Worm (Caenorhabditis elegans) whole organism, L3 larva: Measurements from ENCODE around the gene srg-59.

Source experiments
- ZK546.5 ChIP-seq: sonication (generic microtip); optimal IDR thresholded peaks from 2 replicates; lab custom pipeline; 2017; ENCODE audit warnings: missing biosample characterization, missing genetic modification characterization
- ceh-82 ChIP-seq: fragments of 150-350 bp; optimal IDR thresholded peaks from 2 replicates; lab custom pipeline; 2014; ENCODE audit warnings: missing biosample characterization, missing genetic modification characterization
- ceh-9 ChIP-seq: sonication (generic microtip); optimal IDR thresholded peaks from 2 replicates; lab custom pipeline; 2018; ENCODE audit warnings: missing biosample characterization, missing genetic modification characterization
- daf-12 ChIP-seq: fragments of 150-350 bp; optimal IDR thresholded peaks from 2 replicates; lab custom pipeline; 2014; ENCODE audit warnings: missing biosample characterization, missing genetic modification reagents, missing genetic modification characterization
- elt-3 ChIP-seq, 3 experiments: fragments of 150-350 bp in 1 of 3; sonication (generic microtip) in 2 of 3; optimal IDR thresholded peaks; 2 replicates in 2 of 3; 4 replicates in 1 of 3; lab custom pipeline; 2014 to 2017; ENCODE audit warnings: missing biosample characterization in 3 of 3, missing genetic modification characterization in 3 of 3
- nhr-237 ChIP-seq: fragments of 150-350 bp; optimal IDR thresholded peaks from 2 replicates; lab custom pipeline; 2014; ENCODE audit warnings: missing biosample characterization, missing genetic modification characterization
- nhr-25 ChIP-seq: sonication (generic microtip); optimal IDR thresholded peaks from 2 replicates; lab custom pipeline; 2017; ENCODE audit warnings: missing biosample characterization, missing genetic modification characterization
- skn-1 ChIP-seq: fragments of 150-350 bp; optimal IDR thresholded peaks from 2 replicates; lab custom pipeline; 2014; ENCODE audit warnings: missing biosample characterization, missing genetic modification characterization
- snpc-4 ChIP-seq: fragments of 150-350 bp; optimal IDR thresholded peaks from 2 replicates; lab custom pipeline; 2014; ENCODE audit warnings: missing biosample characterization, missing genetic modification characterization
- unc-39 ChIP-seq: sonication (generic microtip); optimal IDR thresholded peaks from 4 replicates; lab custom pipeline; 2017; ENCODE audit warnings: missing biosample characterization, missing genetic modification characterization
- unc-62 ChIP-seq: fragments of 150-350 bp; sonication (generic microtip); optimal IDR thresholded peaks from 4 replicates; lab custom pipeline; 2014; ENCODE audit warnings: missing biosample characterization, missing genetic modification reagents, missing genetic modification characterization

DNA sequence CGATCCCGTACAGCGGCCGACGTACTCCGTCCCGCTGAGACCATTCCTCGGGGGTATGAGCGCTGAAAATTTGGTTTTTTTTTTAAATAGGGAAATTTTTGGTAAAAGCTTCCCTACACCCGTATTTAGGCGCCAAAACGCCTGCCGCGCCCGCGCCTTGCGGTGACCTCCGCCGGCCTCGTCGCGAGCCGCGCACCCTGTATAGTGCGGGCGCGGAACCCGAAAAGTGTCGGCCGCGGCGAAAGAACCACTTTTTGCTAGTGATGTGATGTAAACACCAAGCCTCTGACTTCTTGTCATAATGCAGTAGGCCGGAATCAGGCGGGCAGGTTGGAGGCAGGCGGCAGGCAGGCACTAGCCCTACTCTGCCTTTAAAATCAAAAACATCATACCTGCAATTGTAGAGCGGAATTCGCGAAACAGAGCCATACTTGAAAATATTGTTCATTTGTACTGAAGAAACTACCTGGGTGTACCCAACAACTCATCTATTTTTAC lies 6.4 kb downstream of the srg-59 start, which contains the start of gene srt-29:
- no peak for TF ChIP-seq unc-62 (GFP tag; lab: Kevin White, UChicago)
- no peak for TF ChIP-seq ceh-82 (tag; lab: Kevin White, UChicago)
- no peak for TF ChIP-seq ZK546.5 (tag; lab: Kevin White, UChicago)
- TF ChIP-seq ceh-9 (tag; lab: Kevin White, UChicago), result no peak
- no peak for TF ChIP-seq unc-39
- TF ChIP-seq elt-3 (tag; optimal IDR thresholded peaks at IDR 0.05; lab: Kevin White, UChicago), result no peak
- TF ChIP-seq snpc-4 (tag; lab: Kevin White, UChicago), result no peak
- no peak for TF ChIP-seq nhr-25
- no peak for TF ChIP-seq skn-1
- no peak for TF ChIP-seq nhr-237 (tag; lab: Kevin White, UChicago)
- TF ChIP-seq daf-12 (tag; lab: Kevin White, UChicago), result no peak
